Fruit fly (Drosophila melanogaster) whole organism, embryonic: ENCODE data around the gene TM9SF3.

Experiments
- Abd-B ChIP-seq: fragments of 200-800 bp; sonication (Bioruptor generic); optimal IDR thresholded peaks from 2 replicates; lab custom pipeline; 2018; ENCODE audit warnings: missing biosample characterization, mild to moderate bottlenecking, missing genetic modification characterization, moderate library complexity
- CG1024 ChIP-seq: fragments of 200-800 bp; sonication (Bioruptor generic); IDR thresholded peaks from 2 replicates; pipeline ENCODE4 v1.3.6; 2022; ENCODE audit warnings: missing biosample characterization, missing genetic modification characterization
- CG10366 ChIP-seq: fragments of 200-800 bp; sonication (Bioruptor generic); IDR thresholded peaks from 2 replicates; pipeline ENCODE4 v1.3.6; 2022; ENCODE audit warnings: missing biosample characterization, missing genetic modification characterization
- CG10431 ChIP-seq: fragments of 200-800 bp; sonication (Bioruptor generic); optimal IDR thresholded peaks from 3 replicates; lab custom pipeline; 2018; ENCODE audit warnings: missing biosample characterization, mild to moderate bottlenecking, missing genetic modification characterization
- CG10654 ChIP-seq: fragments of 200-800 bp; sonication (Bioruptor generic); optimal IDR thresholded peaks from 2 replicates; lab custom pipeline; 2016; ENCODE audit warnings: missing biosample characterization, missing genetic modification characterization
- CG11085 ChIP-seq: fragments of 200-800 bp; sonication (Bioruptor generic); IDR thresholded peaks from 2 replicates; pipeline ENCODE4 v1.3.6; 2022; ENCODE audit warnings: missing biosample characterization, missing genetic modification characterization
- CG11695 ChIP-seq: fragments of 200-800 bp; sonication (Bioruptor generic); IDR thresholded peaks from 3 replicates; pipeline ENCODE4 v1.3.6; 2022; ENCODE audit warnings: missing biosample characterization, missing genetic modification characterization
- CG12219 ChIP-seq: fragments of 200-800 bp; sonication (Bioruptor generic); optimal IDR thresholded peaks from 3 replicates; lab custom pipeline; 2018; ENCODE audit warnings: missing biosample characterization, mild to moderate bottlenecking, missing genetic modification characterization
- CG13424 ChIP-seq: fragments of 200-800 bp; sonication (Bioruptor generic); optimal IDR thresholded peaks from 2 replicates; lab custom pipeline; 2019; ENCODE audit warnings: missing biosample characterization, mild to moderate bottlenecking, missing genetic modification characterization, moderate library complexity
- CG13624 ChIP-seq: fragments of 200-800 bp; sonication (Bioruptor generic); optimal IDR thresholded peaks from 2 replicates; lab custom pipeline; 2016; ENCODE audit warnings: missing biosample characterization, missing genetic modification characterization
- CG2129 ChIP-seq: fragments of 200-800 bp; sonication (Bioruptor generic); IDR thresholded peaks from 2 replicates; pipeline ENCODE4 v1.3.6; 2022; ENCODE audit warnings: missing biosample characterization, missing genetic modification characterization; ENCODE audit not compliant: partially characterized antibody
- CG2875 ChIP-seq: fragments of 200-800 bp; sonication (Bioruptor generic); optimal IDR thresholded peaks from 2 replicates; lab custom pipeline; 2017; ENCODE audit warnings: missing biosample characterization, mild to moderate bottlenecking, missing genetic modification characterization, missing genetic modification reagents
- CG42726 ChIP-seq: fragments of 200-800 bp; sonication (Bioruptor generic); IDR thresholded peaks from 2 replicates; pipeline ENCODE4 v1.3.6; 2022; ENCODE audit warnings: missing biosample characterization, missing genetic modification characterization; ENCODE audit not compliant: partially characterized antibody
- CG4404 ChIP-seq: fragments of 200-800 bp; sonication (Bioruptor generic); IDR thresholded peaks from 2 replicates; pipeline ENCODE4 v1.3.6; 2022; ENCODE audit warnings: missing biosample characterization, missing genetic modification characterization
- CG8290 ChIP-seq, 3 experiments: fragments of 200-800 bp; sonication (Bioruptor generic); optimal IDR thresholded peaks; 2 replicates each; lab custom pipeline; 2016 to 2019; ENCODE audit warnings: missing biosample characterization in 3 of 3, missing genetic modification characterization in 3 of 3, mild to moderate bottlenecking in 2 of 3, moderate library complexity in 1 of 3
- CG8944 ChIP-seq: fragments of 200-800 bp; sonication (Bioruptor generic); optimal IDR thresholded peaks from 3 replicates; lab custom pipeline; 2016; ENCODE audit warnings: missing biosample characterization, missing genetic modification characterization
- Camta ChIP-seq: fragments of 200-800 bp; sonication (Bioruptor generic); optimal IDR thresholded peaks from 2 replicates; lab custom pipeline; 2016; ENCODE audit warnings: missing biosample characterization, missing genetic modification characterization
- CoRest ChIP-seq: fragments of 200-800 bp; sonication (Bioruptor generic); optimal IDR thresholded peaks from 3 replicates; lab custom pipeline; 2018; ENCODE audit warnings: missing biosample characterization, mild to moderate bottlenecking, missing genetic modification characterization, moderate library complexity
- Dbx ChIP-seq: fragments of 200-800 bp; sonication (Bioruptor generic); IDR thresholded peaks from 3 replicates; pipeline ENCODE4 v1.3.6; 2022; ENCODE audit warnings: missing biosample characterization, missing genetic modification characterization
- E2f1 ChIP-seq: fragments of 200-800 bp; sonication (Bioruptor generic); IDR thresholded peaks from 2 replicates; pipeline ENCODE4 v1.3.6; 2022; ENCODE audit warnings: missing biosample characterization, missing genetic modification characterization
- Fer3 ChIP-seq: fragments of 200-800 bp; sonication (Bioruptor generic); optimal IDR thresholded peaks from 2 replicates; lab custom pipeline; 2018; ENCODE audit warnings: missing biosample characterization, mild to moderate bottlenecking, missing genetic modification characterization, moderate library complexity
- HLH54F ChIP-seq: fragments of 200-800 bp; sonication (Bioruptor generic); optimal IDR thresholded peaks from 3 replicates; lab custom pipeline; 2016; ENCODE audit warnings: missing biosample characterization, missing genetic modification characterization
- Hand ChIP-seq: fragments of 200-800 bp; sonication (Bioruptor generic); optimal IDR thresholded peaks from 2 replicates; lab custom pipeline; 2017; ENCODE audit warnings: mild to moderate bottlenecking, missing biosample characterization, missing genetic modification reagents, missing genetic modification characterization
- Hmx ChIP-seq: fragments of 200-800 bp; sonication (Bioruptor generic); optimal IDR thresholded peaks from 2 replicates; lab custom pipeline; 2016; ENCODE audit warnings: missing biosample characterization, missing genetic modification characterization
- Lim3 ChIP-seq: fragments of 200-800 bp; sonication (Bioruptor generic); IDR thresholded peaks from 2 replicates; pipeline ENCODE4 v1.3.6; 2022; ENCODE audit warnings: missing biosample characterization, missing genetic modification characterization
- MESR4 ChIP-seq: fragments of 200-800 bp; sonication (Bioruptor generic); optimal IDR thresholded peaks from 2 replicates; lab custom pipeline; 2018; ENCODE audit warnings: missing biosample characterization, mild to moderate bottlenecking, missing genetic modification characterization, moderate library complexity
- Med ChIP-seq: fragments of 200-800 bp; sonication (Bioruptor generic); peaks from one replicate; lab custom pipeline; 2016; ENCODE audit warnings: missing biosample characterization, missing genetic modification characterization, mild to moderate bottlenecking, inconsistent platforms, moderate library complexity
- Meics ChIP-seq: fragments of 200-800 bp; sonication (Bioruptor generic); optimal IDR thresholded peaks from 2 replicates; lab custom pipeline; 2017; ENCODE audit warnings: missing biosample characterization, mild to moderate bottlenecking, missing genetic modification characterization
- Nf-YC ChIP-seq: fragments of 200-800 bp; optimal IDR thresholded peaks from 3 replicates; lab custom pipeline; 2019; ENCODE audit warnings: missing biosample characterization, mild to moderate bottlenecking, missing genetic modification characterization, moderate library complexity
- Scr ChIP-seq: fragments of 200-800 bp; sonication (Bioruptor generic); IDR thresholded peaks from 2 replicates; pipeline ENCODE4 v1.3.6; 2022; ENCODE audit warnings: missing biosample characterization, missing genetic modification characterization; ENCODE audit not compliant: partially characterized antibody
- Spps ChIP-seq: fragments of 200-800 bp; sonication (Bioruptor generic); optimal IDR thresholded peaks from 2 replicates; lab custom pipeline; 2018; ENCODE audit warnings: missing biosample characterization, mild to moderate bottlenecking, missing genetic modification characterization
- Xbp1 ChIP-seq: fragments of 200-800 bp; sonication (Bioruptor generic); optimal IDR thresholded peaks from 3 replicates; lab custom pipeline; 2016; ENCODE audit warnings: missing biosample characterization, mild to moderate bottlenecking, missing genetic modification characterization
- aop ChIP-seq: fragments of 200-800 bp; sonication (Bioruptor generic); IDR thresholded peaks from 2 replicates; pipeline ENCODE4 v1.3.6; 2022; ENCODE audit warnings: missing biosample characterization, missing genetic modification characterization
- bab2 ChIP-seq: fragments of 200-800 bp; sonication (Bioruptor generic); optimal IDR thresholded peaks from 2 replicates; lab custom pipeline; 2016; ENCODE audit warnings: missing biosample characterization, missing genetic modification characterization
- bigmax ChIP-seq: fragments of 200-800 bp; sonication (Bioruptor generic); optimal IDR thresholded peaks from 2 replicates; lab custom pipeline; 2018; ENCODE audit warnings: missing biosample characterization, mild to moderate bottlenecking, missing genetic modification characterization
- cato ChIP-seq: fragments of 200-800 bp; sonication (Bioruptor generic); optimal IDR thresholded peaks from 2 replicates; lab custom pipeline; 2016; ENCODE audit warnings: missing biosample characterization, missing genetic modification characterization, borderline replicate concordance
- dmrt11E ChIP-seq: fragments of 200-800 bp; sonication (Bioruptor generic); optimal IDR thresholded peaks from 3 replicates; lab custom pipeline; 2018; ENCODE audit warnings: missing biosample characterization, mild to moderate bottlenecking, missing genetic modification characterization, moderate library complexity
- ems ChIP-seq: fragments of 200-800 bp; sonication (Bioruptor generic); optimal IDR thresholded peaks from 3 replicates; lab custom pipeline; 2016; ENCODE audit warnings: missing biosample characterization, missing genetic modification characterization
- fd96Cb ChIP-seq: fragments of 200-800 bp; sonication (Bioruptor generic); optimal IDR thresholded peaks from 2 replicates; lab custom pipeline; 2018; ENCODE audit warnings: missing biosample characterization, mild to moderate bottlenecking, missing genetic modification characterization, moderate library complexity
- kni ChIP-seq: fragments of 200-800 bp; sonication (Bioruptor generic); optimal IDR thresholded peaks from 3 replicates; lab custom pipeline; 2017; ENCODE audit warnings: mild to moderate bottlenecking, missing biosample characterization, missing genetic modification reagents, missing genetic modification characterization
- nerfin-1 ChIP-seq: fragments of 200-800 bp; sonication (Bioruptor generic); optimal IDR thresholded peaks from 3 replicates; lab custom pipeline; 2019; ENCODE audit warnings: missing biosample characterization, mild to moderate bottlenecking, missing genetic modification characterization, moderate library complexity
- nmo ChIP-seq: fragments of 200-800 bp; sonication (Bioruptor generic); optimal IDR thresholded peaks from 2 replicates; lab custom pipeline; 2018; ENCODE audit warnings: missing biosample characterization, mild to moderate bottlenecking, missing genetic modification characterization, moderate library complexity
- nom ChIP-seq: fragments of 200-800 bp; sonication (Bioruptor generic); optimal IDR thresholded peaks from 2 replicates; lab custom pipeline; 2017; ENCODE audit warnings: missing biosample characterization, missing genetic modification characterization, mild to moderate bottlenecking, moderate library complexity, missing genetic modification reagents
- pho ChIP-seq: fragments of 200-800 bp; sonication (Bioruptor generic); optimal IDR thresholded peaks from 2 replicates; lab custom pipeline; 2016; ENCODE audit warnings: missing biosample characterization, missing genetic modification characterization
- run ChIP-seq: fragments of 200-800 bp; sonication (Bioruptor generic); optimal IDR thresholded peaks from 3 replicates; lab custom pipeline; 2018; ENCODE audit warnings: missing biosample characterization, mild to moderate bottlenecking, missing genetic modification characterization
- sens ChIP-seq: fragments of 200-800 bp; sonication (Bioruptor generic); peaks from one replicate; lab custom pipeline; 2016; ENCODE audit warnings: missing biosample characterization, missing genetic modification characterization
- slou ChIP-seq: fragments of 200-800 bp; sonication (Bioruptor generic); optimal IDR thresholded peaks from 3 replicates; lab custom pipeline; 2016; ENCODE audit warnings: missing biosample characterization, missing genetic modification characterization
- tgo ChIP-seq: fragments of 200-800 bp; sonication (Bioruptor generic); IDR thresholded peaks from 3 replicates; pipeline ENCODE4 v1.3.6; 2022; ENCODE audit warnings: missing biosample characterization, missing genetic modification characterization
- tna ChIP-seq: fragments of 200-800 bp; sonication (Bioruptor generic); IDR thresholded peaks from 2 replicates; pipeline ENCODE4 v1.3.6; 2022; ENCODE audit warnings: missing biosample characterization, missing genetic modification characterization; ENCODE audit not compliant: partially characterized antibody
- wek ChIP-seq: fragments of 200-800 bp; sonication (Bioruptor generic); optimal IDR thresholded peaks from 3 replicates; lab custom pipeline; 2018; ENCODE audit warnings: missing biosample characterization, mild to moderate bottlenecking, missing genetic modification characterization, moderate library complexity

The TM9SF3 gene

DNA sequence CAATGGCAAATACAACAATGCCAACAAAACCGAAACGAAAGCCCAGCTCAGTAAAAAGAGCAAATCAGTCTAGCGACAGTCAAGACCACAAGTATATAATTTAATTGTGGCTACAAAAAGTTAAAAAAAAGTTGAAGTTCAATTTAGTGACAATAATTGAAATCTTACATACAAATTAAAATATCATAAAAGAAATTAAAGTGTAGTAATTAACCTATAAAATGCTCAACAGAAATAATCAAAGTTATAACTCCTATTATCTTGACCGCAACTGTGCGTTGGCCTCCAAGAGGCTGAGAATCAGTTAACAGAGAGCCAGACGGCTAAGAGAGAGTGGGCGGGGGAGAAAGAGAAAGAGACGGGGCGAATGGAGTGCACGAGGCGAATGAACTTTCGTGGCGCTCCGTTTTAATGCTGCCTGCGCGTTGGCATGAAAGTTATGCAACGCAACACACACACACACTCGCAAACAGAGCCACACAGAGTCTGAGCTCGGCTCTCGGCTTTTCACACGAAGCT lies 8.0 kb upstream of the TM9SF3 start (continued):
- TF ChIP-seq ems (GFP tag; lab: Kevin White, UChicago) (no peak), Spps (tag; lab: Kevin White, UChicago) (peak; percentile 92), fd96Cb (tag; lab: Kevin White, UChicago) (peak; percentile 89), nerfin-1 (tag; lab: Kevin White, UChicago) (peak; percentile 88), CG42726 (GFP tag; lab: Robert Waterston, UW) (no peak), CG1024 (GFP tag; lab: Robert Waterston, UW) (peak; percentile 60), Xbp1 (GFP tag; lab: Kevin White, UChicago) (peak; percentile 78), Meics (GFP tag; lab: Kevin White, UChicago) (peak; percentile 60), sens (GFP tag; lab: Kevin White, UChicago) (peak; percentile 88), run (peak; percentile 73), CG8944 (no peak), Fer3 (tag; lab: Kevin White, UChicago) (peak; percentile 63), cato (peak; percentile 38), CG10431 (GFP tag; lab: Kevin White, UChicago) (peak; percentile 76), aop (GFP tag; lab: Robert Waterston, UW) (no peak), pho (GFP tag; lab: Kevin White, UChicago) (peak; percentile 25), wek (GFP tag; lab: Kevin White, UChicago) (peak; percentile 56), Camta (GFP tag; lab: Kevin White, UChicago) (peak; percentile 1), Lim3 (GFP tag; lab: Robert Waterston, UW) (no peak), E2f1 (peak; percentile 77), kni (GFP tag; lab: Kevin White, UChicago) (peak; percentile 92), Scr (no peak), CG13424 (tag; lab: Kevin White, UChicago) (peak; percentile 90), CG10366 (peak; percentile 69), dmrt11E (tag; lab: Kevin White, UChicago) (peak; percentile 86), nmo (GFP tag; lab: Kevin White, UChicago) (peak; percentile 88), Dbx (GFP tag; lab: Robert Waterston, UW) (no peak), Hmx (GFP tag; lab: Kevin White, UChicago) (no peak), CG2875 (GFP tag; lab: Kevin White, UChicago) (peak; percentile 83), CG4404 (GFP tag; lab: Robert Waterston, UW) (no peak), tgo (GFP tag; lab: Robert Waterston, UW) (peak; percentile 62; the same call in 1 of the 3 replicates), Nf-YC (no peak), Med (no peak), CG12219 (GFP tag; lab: Kevin White, UChicago) (peak; percentile 83), HLH54F (GFP tag; lab: Kevin White, UChicago) (no peak), CG11695 (GFP tag; lab: Robert Waterston, UW) (peak; percentile 63), CG8290 (GFP tag; optimal IDR thresholded peaks at IDR 0.05; lab: Kevin White, UChicago) (no peak), CG8290 (tag; optimal IDR thresholded peaks at IDR 0.05; lab: Kevin White, UChicago) (peak in 1 of 2 experiments; percentile 19), tna (no peak), slou (GFP tag; lab: Kevin White, UChicago) (no peak), nom (no peak), MESR4 (GFP tag; lab: Kevin White, UChicago) (no peak), bab2 (peak; percentile 42), Hand (GFP tag; lab: Kevin White, UChicago) (no peak), CG11085 (no peak), bigmax (GFP tag; lab: Kevin White, UChicago) (no peak), CG2129 (GFP tag; lab: Robert Waterston, UW) (no peak), CG13624 (GFP tag; lab: Kevin White, UChicago) (no peak), CG10654 (peak; percentile 57), CoRest (tag; lab: Kevin White, UChicago) (peak; percentile 88), Abd-B (GFP tag; lab: Kevin White, UChicago) (peak; percentile 63)
